Worm (Caenorhabditis elegans): ENCODE measurements around the gene cpg-2.

Gene cpg-2

DNA sequence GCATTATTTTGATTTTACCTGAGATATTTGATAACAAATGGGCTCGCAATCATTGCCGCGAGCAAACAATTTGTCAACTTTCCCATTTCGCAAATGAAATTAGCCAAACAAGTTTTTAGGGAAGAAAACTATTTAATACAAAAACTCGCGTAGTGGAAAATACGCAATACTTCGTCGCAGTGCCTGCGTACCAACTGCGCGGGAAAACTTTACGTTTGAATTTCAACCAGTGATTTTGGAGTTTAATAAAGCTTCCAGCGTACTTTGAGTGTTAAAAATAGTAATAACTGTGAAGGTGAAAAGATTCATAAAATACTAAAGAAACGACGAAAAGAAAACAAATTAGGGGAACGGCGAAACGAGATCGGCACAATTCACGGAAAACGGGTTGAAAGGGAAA lies 18.9 kb downstream of the cpg-2 start, which contains the start of gene tofu-7:
TSS of gene tofu-7 (minus strand) at position 111 of the 400 bp plus-strand sequence.
- TF ChIP-seq efl-1 (optimal IDR thresholded peaks at IDR 0.05) (peak; percentile 10 to 91), efl-1 (GFP tag; optimal IDR thresholded peaks at IDR 0.05 in 1 of 2) (peak in 1 of 2 experiments; percentile 12), unc-130 (tag; optimal IDR thresholded peaks at IDR 0.05) (no peak), ces-1 (GFP tag; optimal IDR thresholded peaks at IDR 0.05) (no peak), C16A3.4 (tag; optimal IDR thresholded peaks at IDR 0.05) (no peak), lsy-2 (tag; optimal IDR thresholded peaks at IDR 0.05) (no peak), nhr-19 (GFP tag; conservative IDR thresholded peaks at IDR 0.05) (no peak), ztf-4 (tag; optimal IDR thresholded peaks at IDR 0.05) (no peak), dpl-1 (GFP tag; optimal IDR thresholded peaks at IDR 0.05) (peak in 1 of 3 experiments; percentile 44), alr-1 (tag; optimal IDR thresholded peaks at IDR 0.05; ENCODE audit: borderline replicate concordance) (no peak), C04F5.9 (tag; optimal IDR thresholded peaks at IDR 0.05) (no peak)

- TF ChIP-seq fkh-10 (GFP tag; optimal IDR thresholded peaks at IDR 0.05) (no peak), hlh-4 (tag; optimal IDR thresholded peaks at IDR 0.05) (no peak), ceh-88 (GFP tag; IDR thresholded peaks at IDR 0.05) (no peak), efl-1 (optimal IDR thresholded peaks at IDR 0.05) (peak in 1 of 2 experiments; percentile 42), efl-1 (GFP tag; optimal IDR thresholded peaks at IDR 0.05 in 1 of 2) (peak; percentile 9 to 93), dpl-1 (GFP tag; optimal IDR thresholded peaks at IDR 0.05) (peak in 1 of 3 experiments; percentile 19), lin-15B (tag; optimal IDR thresholded peaks at IDR 0.05) (no peak), lin-35 (GFP tag; optimal IDR thresholded peaks at IDR 0.05) (no peak)
Observed at ce11 chrIII:7083106-7083505, 20.7 kb downstream of the cpg-2 start.

ce11 chrIII:7081488-7081887 lies 22.3 kb downstream of the cpg-2 start:
- TF ChIP-seq lin-35 (GFP tag; optimal IDR thresholded peaks at IDR 0.05) (peak in 1 of 2 experiments; percentile 8), snpc-4 (tag; optimal IDR thresholded peaks at IDR 0.05) (no peak), elt-2 (tag; optimal IDR thresholded peaks at IDR 0.05) (peak; percentile 41), lin-13 (GFP tag; optimal IDR thresholded peaks at IDR 0.05) (no peak), nhr-77 (tag; optimal IDR thresholded peaks at IDR 0.05) (no peak)

DNA sequence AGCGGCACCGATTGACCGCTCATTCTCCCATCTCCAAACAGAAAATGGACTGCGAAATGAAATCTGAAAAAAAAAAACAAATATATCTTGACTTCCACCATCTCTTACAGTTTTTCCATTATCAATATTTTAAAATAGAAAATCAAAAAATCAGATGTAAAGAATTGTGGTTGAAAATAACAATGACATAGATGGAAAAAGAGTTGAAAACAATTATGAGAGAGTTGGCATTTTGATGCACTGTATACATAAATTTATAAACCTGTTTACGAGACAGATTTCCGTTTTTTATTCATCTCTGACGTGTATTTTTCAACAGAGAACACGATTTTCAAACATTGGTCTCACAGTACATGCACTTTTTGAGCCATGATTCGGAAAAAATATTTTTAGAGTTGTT lies 23.1 kb downstream of the cpg-2 start, which contains the start of gene ZK418.7:
TSS of gene ZK418.7 (minus strand) at position 101 of the 400 bp plus-strand sequence.
- TF ChIP-seq hlh-4 (tag; optimal IDR thresholded peaks at IDR 0.05) (no peak), blmp-1 (tag; optimal IDR thresholded peaks at IDR 0.05) (no peak), egl-27 (tag; optimal IDR thresholded peaks at IDR 0.05) (no peak), vab-15 (tag; optimal IDR thresholded peaks at IDR 0.05) (no peak), nhr-20 (tag; optimal IDR thresholded peaks at IDR 0.05) (no peak), jun-1 (tag; optimal IDR thresholded peaks at IDR 0.05) (no peak), nhr-12 (tag; optimal IDR thresholded peaks at IDR 0.05) (no peak), aly-2 (tag; optimal IDR thresholded peaks at IDR 0.05) (no peak), lsy-2 (tag; optimal IDR thresholded peaks at IDR 0.05) (no peak), nhr-90 (tag; optimal IDR thresholded peaks at IDR 0.05; ENCODE audit: poor library complexity) (no peak), nhr-84 (tag; optimal IDR thresholded peaks at IDR 0.05) (no peak), ceh-88 (GFP tag; IDR thresholded peaks at IDR 0.05) (no peak), rnt-1 (tag; optimal IDR thresholded peaks at IDR 0.05) (no peak), Y116A8C.19 (tag; optimal IDR thresholded peaks at IDR 0.05; ENCODE audit: borderline replicate concordance) (no peak), lin-15B (tag; optimal IDR thresholded peaks at IDR 0.05) (no peak), mab-9 (GFP tag; IDR thresholded peaks at IDR 0.05) (no peak)

DNA sequence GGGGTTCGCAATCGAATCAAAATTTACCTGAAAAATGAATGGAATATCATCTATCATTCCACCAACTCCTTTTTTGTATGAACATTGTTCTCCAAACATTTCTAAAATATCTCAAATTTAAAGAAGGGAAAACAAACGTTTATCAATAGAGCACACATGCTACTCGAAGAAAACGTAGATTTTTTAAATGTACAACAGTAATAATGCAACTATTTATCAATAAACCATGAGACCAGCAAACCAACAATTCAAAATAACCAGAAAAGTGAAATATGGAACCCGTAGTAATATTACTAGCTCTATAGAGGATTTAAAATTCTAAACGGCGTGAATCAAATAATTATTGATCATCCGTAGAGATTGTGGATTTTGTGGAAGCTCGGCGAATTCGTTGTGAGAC lies 25.1 kb downstream of the cpg-2 start, which contains the start of gene ZK418.6:
TSS of gene ZK418.6 (minus strand) at position 101 of the 400 bp plus-strand sequence.
- no peak for TF ChIP-seq tlp-1 (tag; optimal IDR thresholded peaks at IDR 0.05)
- no peak for TF ChIP-seq elt-3 (tag; optimal IDR thresholded peaks at IDR 0.05)
- no peak for TF ChIP-seq hlh-17 (GFP tag; optimal IDR thresholded peaks at IDR 0.05; ENCODE audit: borderline replicate concordance)
- TF ChIP-seq fkh-8 (tag; optimal IDR thresholded peaks at IDR 0.05): no peak
- no peak for TF ChIP-seq ets-5 (GFP tag; IDR thresholded peaks at IDR 0.05)
- TF ChIP-seq egl-27 (tag; optimal IDR thresholded peaks at IDR 0.05): no peak
- no peak for TF ChIP-seq sox-4 (tag; optimal IDR thresholded peaks at IDR 0.05)
- TF ChIP-seq fkh-10 (GFP tag; optimal IDR thresholded peaks at IDR 0.05): no peak
- TF ChIP-seq nhr-20 (tag; optimal IDR thresholded peaks at IDR 0.05): no peak
- no peak for TF ChIP-seq ces-1 (GFP tag; optimal IDR thresholded peaks at IDR 0.05)
- no peak for TF ChIP-seq pag-3 (tag; optimal IDR thresholded peaks at IDR 0.05; ENCODE audit: borderline replicate concordance, insufficient read depth)
- TF ChIP-seq unc-30 (tag; optimal IDR thresholded peaks at IDR 0.05): no peak
- no peak for TF ChIP-seq ceh-90 (tag; optimal IDR thresholded peaks at IDR 0.05)
- TF ChIP-seq unc-62 (GFP tag; optimal IDR thresholded peaks at IDR 0.05): no peak
- TF ChIP-seq lir-3 (tag; optimal IDR thresholded peaks at IDR 0.05; ENCODE audit: poor library complexity): no peak
- TF ChIP-seq nhr-77 (tag; optimal IDR thresholded peaks at IDR 0.05): no peak
- no peak for TF ChIP-seq mep-1 (tag; optimal IDR thresholded peaks at IDR 0.05)
- TF ChIP-seq C04F5.9 (tag; optimal IDR thresholded peaks at IDR 0.05): no peak

Measured in whole organism, L1 larva.